Fruit fly (Drosophila melanogaster) whole organism, embryonic: ENCODE data around the gene CG12592.

Experiments
- Abd-B ChIP-seq: fragments of 200-800 bp; sonication (Bioruptor generic); optimal IDR thresholded peaks from 2 replicates; lab custom pipeline; 2018; ENCODE audit warnings: missing biosample characterization, mild to moderate bottlenecking, missing genetic modification characterization, moderate library complexity
- Antp ChIP-seq: fragments of 200-800 bp; sonication (Bioruptor generic); optimal IDR thresholded peaks from 3 replicates; lab custom pipeline; 2016; ENCODE audit warnings: missing biosample characterization, missing genetic modification characterization
- B-H2 ChIP-seq: fragments of 200-800 bp; sonication (Bioruptor generic); optimal IDR thresholded peaks from 2 replicates; lab custom pipeline; 2018; ENCODE audit warnings: missing biosample characterization, mild to moderate bottlenecking, missing genetic modification characterization
- Bgb ChIP-seq: fragments of 200-800 bp; sonication (Bioruptor generic); IDR thresholded peaks from 2 replicates; pipeline ENCODE4 v1.3.6; 2022; ENCODE audit warnings: missing biosample characterization, missing genetic modification characterization; ENCODE audit not compliant: partially characterized antibody
- CG10462 ChIP-seq: fragments of 200-800 bp; sonication (Bioruptor generic); optimal IDR thresholded peaks from 2 replicates; lab custom pipeline; 2016; ENCODE audit warnings: missing biosample characterization, missing genetic modification characterization
- CG11093 ChIP-seq: fragments of 200-800 bp; sonication (Bioruptor generic); IDR thresholded peaks from 3 replicates; pipeline ENCODE4 v1.3.6; 2022; ENCODE audit warnings: missing biosample characterization, missing genetic modification characterization
- CG12104 ChIP-seq: fragments of 200-800 bp; sonication (Bioruptor generic); optimal IDR thresholded peaks from 3 replicates; lab custom pipeline; 2016; ENCODE audit warnings: missing biosample characterization, missing genetic modification characterization
- CG12155 ChIP-seq: fragments of 200-800 bp; sonication (Bioruptor generic); optimal IDR thresholded peaks from 3 replicates; lab custom pipeline; 2016; ENCODE audit warnings: missing biosample characterization, missing genetic modification characterization
- CG12219 ChIP-seq: fragments of 200-800 bp; sonication (Bioruptor generic); optimal IDR thresholded peaks from 3 replicates; lab custom pipeline; 2018; ENCODE audit warnings: missing biosample characterization, mild to moderate bottlenecking, missing genetic modification characterization
- CG14441 ChIP-seq: fragments of 200-800 bp; sonication (Bioruptor generic); IDR thresholded peaks from 2 replicates; pipeline ENCODE4 v1.3.6; 2022; ENCODE audit warnings: missing biosample characterization, missing genetic modification characterization
- CG14860 ChIP-seq: fragments of 200-800 bp; sonication (Bioruptor generic); IDR thresholded peaks from 3 replicates; pipeline ENCODE4 v1.3.6; 2022; ENCODE audit warnings: missing biosample characterization, missing genetic modification characterization; ENCODE audit not compliant: partially characterized antibody
- CG1603 ChIP-seq: fragments of 200-800 bp; sonication (Bioruptor generic); optimal IDR thresholded peaks from 2 replicates; lab custom pipeline; 2019; ENCODE audit warnings: missing biosample characterization, mild to moderate bottlenecking, missing genetic modification characterization, moderate library complexity
- CG16779 ChIP-seq: fragments of 200-800 bp; sonication (Bioruptor generic); IDR thresholded peaks from 2 replicates; pipeline ENCODE4 v1.3.6; 2022; ENCODE audit warnings: missing biosample characterization, missing genetic modification characterization
- CG2120 ChIP-seq: fragments of 200-800 bp; sonication (Bioruptor generic); optimal IDR thresholded peaks from 3 replicates; lab custom pipeline; 2016; ENCODE audit warnings: missing biosample characterization, missing genetic modification characterization
- CG2875 ChIP-seq: fragments of 200-800 bp; sonication (Bioruptor generic); optimal IDR thresholded peaks from 2 replicates; lab custom pipeline; 2017; ENCODE audit warnings: missing biosample characterization, mild to moderate bottlenecking, missing genetic modification characterization, missing genetic modification reagents
- CG31441 ChIP-seq: fragments of 200-800 bp; sonication (Bioruptor generic); IDR thresholded peaks from 2 replicates; pipeline ENCODE4 v1.3.6; 2022; ENCODE audit warnings: missing biosample characterization, missing genetic modification characterization
- CG32767 ChIP-seq: fragments of 200-800 bp; sonication (Bioruptor generic); IDR thresholded peaks from 2 replicates; pipeline ENCODE4 v1.3.6; 2022; ENCODE audit warnings: missing biosample characterization, missing genetic modification characterization
- CG43689 ChIP-seq: fragments of 200-800 bp; sonication (Bioruptor generic); IDR thresholded peaks from 2 replicates; pipeline ENCODE4 v1.3.6; 2022; ENCODE audit warnings: missing biosample characterization, missing genetic modification characterization
- CG4617 ChIP-seq: fragments of 200-800 bp; sonication (Bioruptor generic); optimal IDR thresholded peaks from 3 replicates; lab custom pipeline; 2016; ENCODE audit warnings: missing biosample characterization, missing genetic modification characterization, borderline replicate concordance
- CG6689 ChIP-seq: fragments of 200-800 bp; sonication (Bioruptor generic); IDR thresholded peaks from 2 replicates; pipeline ENCODE4 v1.3.6; 2022; ENCODE audit warnings: missing biosample characterization, missing genetic modification characterization
- CG7271 ChIP-seq: fragments of 200-800 bp; sonication (Bioruptor generic); optimal IDR thresholded peaks from 2 replicates; lab custom pipeline; 2018; ENCODE audit warnings: missing biosample characterization, mild to moderate bottlenecking, missing genetic modification characterization, moderate library complexity
- CG8089 ChIP-seq: fragments of 200-800 bp; sonication (Bioruptor generic); optimal IDR thresholded peaks from 3 replicates; lab custom pipeline; 2016; ENCODE audit warnings: missing biosample characterization, missing genetic modification characterization
- CG8281 ChIP-seq: fragments of 200-800 bp; sonication (Bioruptor generic); optimal IDR thresholded peaks from 2 replicates; lab custom pipeline; 2018; ENCODE audit warnings: missing biosample characterization, mild to moderate bottlenecking, missing genetic modification characterization, moderate library complexity
- CHES-1-like ChIP-seq: fragments of 200-800 bp; sonication (Bioruptor generic); optimal IDR thresholded peaks from 2 replicates; lab custom pipeline; 2016; ENCODE audit warnings: missing biosample characterization, missing genetic modification characterization
- Chrac-16 ChIP-seq: fragments of 200-800 bp; sonication (Bioruptor generic); optimal IDR thresholded peaks from 3 replicates; lab custom pipeline; 2016; ENCODE audit warnings: missing biosample characterization, missing genetic modification characterization
- D19B ChIP-seq: fragments of 200-800 bp; sonication (Bioruptor generic); optimal IDR thresholded peaks from 2 replicates; lab custom pipeline; 2017; ENCODE audit warnings: missing biosample characterization, mild to moderate bottlenecking, missing genetic modification characterization
- Dip3 ChIP-seq: fragments of 200-800 bp; sonication (Bioruptor generic); optimal IDR thresholded peaks from 3 replicates; lab custom pipeline; 2016; ENCODE audit warnings: missing biosample characterization, missing genetic modification characterization
- Ets65A ChIP-seq: fragments of 200-800 bp; sonication (Bioruptor generic); peaks from one replicate; lab custom pipeline; 2016; ENCODE audit warnings: missing biosample characterization, missing genetic modification characterization
- GATAe ChIP-seq: fragments of 200-800 bp; sonication (Bioruptor generic); conservative IDR thresholded peaks from 2 replicates; pipeline ENCODE4 v1.3.6; 2022; ENCODE audit warnings: missing biosample characterization, missing genetic modification characterization
- HHEX ChIP-seq: fragments of 200-800 bp; sonication (Bioruptor generic); optimal IDR thresholded peaks from 3 replicates; lab custom pipeline; 2017; ENCODE audit warnings: missing biosample characterization, mild to moderate bottlenecking, missing genetic modification characterization, missing genetic modification reagents
- NK7.1 ChIP-seq: fragments of 200-800 bp; sonication (Bioruptor generic); optimal IDR thresholded peaks from 3 replicates; lab custom pipeline; 2016; ENCODE audit warnings: missing biosample characterization, missing genetic modification characterization
- Oli ChIP-seq: fragments of 200-800 bp; sonication (Bioruptor generic); optimal IDR thresholded peaks from 2 replicates; lab custom pipeline; 2018; ENCODE audit warnings: missing biosample characterization, mild to moderate bottlenecking, missing genetic modification characterization, moderate library complexity
- Sry-β ChIP-seq: fragments of 200-800 bp; sonication (Bioruptor generic); optimal IDR thresholded peaks from 2 replicates; lab custom pipeline; 2018; ENCODE audit warnings: missing biosample characterization, mild to moderate bottlenecking, missing genetic modification characterization, moderate library complexity
- Usf ChIP-seq: fragments of 200-800 bp; sonication (Bioruptor generic); optimal IDR thresholded peaks from 2 replicates; lab custom pipeline; 2017; ENCODE audit warnings: missing genotype, missing biosample characterization, missing genetic modification characterization
- abd-A ChIP-seq: fragments of 200-800 bp; sonication (Bioruptor generic); optimal IDR thresholded peaks from 3 replicates; lab custom pipeline; 2019; ENCODE audit warnings: missing biosample characterization, mild to moderate bottlenecking, missing genetic modification characterization, moderate library complexity
- disco-r ChIP-seq: fragments of 200-800 bp; sonication (Bioruptor generic); optimal IDR thresholded peaks from 2 replicates; lab custom pipeline; 2016; ENCODE audit warnings: missing biosample characterization, missing genetic modification characterization
- ewg ChIP-seq: fragments of 200-800 bp; sonication (Bioruptor generic); optimal IDR thresholded peaks from 3 replicates; lab custom pipeline; 2017; ENCODE audit warnings: mild to moderate bottlenecking, missing biosample characterization, missing genetic modification reagents, missing genetic modification characterization
- fd3F ChIP-seq: fragments of 200-800 bp; sonication (Bioruptor generic); optimal IDR thresholded peaks from 2 replicates; lab custom pipeline; 2018; ENCODE audit warnings: missing biosample characterization, mild to moderate bottlenecking, missing genetic modification characterization, moderate library complexity
- grn ChIP-seq: fragments of 200-800 bp; sonication (Bioruptor generic); optimal IDR thresholded peaks from 3 replicates; lab custom pipeline; 2017; ENCODE audit warnings: missing biosample characterization, missing genetic modification characterization
- kah ChIP-seq: fragments of 200-800 bp; sonication (Bioruptor generic); optimal IDR thresholded peaks from 2 replicates; lab custom pipeline; 2018; ENCODE audit warnings: missing biosample characterization, mild to moderate bottlenecking, missing genetic modification characterization
- nau ChIP-seq: fragments of 200-800 bp; sonication (Bioruptor generic); optimal IDR thresholded peaks from 3 replicates; lab custom pipeline; 2017; ENCODE audit warnings: missing biosample characterization, mild to moderate bottlenecking, missing genetic modification characterization, missing genetic modification reagents
- pita ChIP-seq: fragments of 200-800 bp; sonication (Bioruptor generic); optimal IDR thresholded peaks from 2 replicates; lab custom pipeline; 2017; ENCODE audit warnings: missing biosample characterization, mild to moderate bottlenecking, missing genetic modification characterization
- pnt ChIP-seq: fragments of 200-800 bp; sonication (Bioruptor generic); optimal IDR thresholded peaks from 3 replicates; lab custom pipeline; 2016; ENCODE audit warnings: missing biosample characterization, missing genetic modification characterization
- ro ChIP-seq: fragments of 200-800 bp; sonication (Bioruptor generic); IDR thresholded peaks from 2 replicates; pipeline ENCODE4 v1.3.6; 2022; ENCODE audit warnings: missing biosample characterization, missing genetic modification characterization
- sens-2 ChIP-seq: fragments of 200-800 bp; sonication (Bioruptor generic); IDR thresholded peaks from 2 replicates; pipeline ENCODE4 v1.3.6; 2022; ENCODE audit warnings: missing biosample characterization, missing genetic modification characterization
- ssp ChIP-seq: fragments of 200-800 bp; sonication (Bioruptor generic); IDR thresholded peaks from 2 replicates; pipeline ENCODE4 v1.3.6; 2022; ENCODE audit warnings: missing biosample characterization, missing genetic modification characterization
- stc ChIP-seq: fragments of 200-800 bp; sonication (Bioruptor generic); IDR thresholded peaks from 2 replicates; pipeline ENCODE4 v1.3.6; 2022; ENCODE audit warnings: missing biosample characterization, missing genetic modification characterization
- stwl ChIP-seq: fragments of 200-800 bp; sonication (Bioruptor generic); optimal IDR thresholded peaks from 3 replicates; lab custom pipeline; 2018; ENCODE audit warnings: missing biosample characterization, mild to moderate bottlenecking, missing genetic modification characterization, moderate library complexity
- tna ChIP-seq: fragments of 200-800 bp; sonication (Bioruptor generic); IDR thresholded peaks from 2 replicates; pipeline ENCODE4 v1.3.6; 2022; ENCODE audit warnings: missing biosample characterization, missing genetic modification characterization; ENCODE audit not compliant: partially characterized antibody
- ttk ChIP-seq: fragments of 200-800 bp; sonication (Bioruptor generic); IDR thresholded peaks from 2 replicates; pipeline ENCODE4 v2.1.2; 2022; ENCODE audit warnings: missing biosample characterization, missing genetic modification characterization
- usp ChIP-seq: fragments of >200 bp; optimal IDR thresholded peaks from 2 replicates; lab custom pipeline; 2017; ENCODE audit warnings: missing biosample characterization, missing genetic modification characterization
- zen2 ChIP-seq: fragments of 200-800 bp; sonication (Bioruptor generic); IDR thresholded peaks from 3 replicates; pipeline ENCODE4 v1.3.6; 2022; ENCODE audit warnings: missing biosample characterization, missing genetic modification characterization; ENCODE audit not compliant: partially characterized antibody

The CG12592 gene

dm6 chr3R:10377849-10378248 is 39.7 kb downstream of the CG12592 start, which contains the start of gene Rfx (continued):
- TF ChIP-seq CG14860 (GFP tag; lab: Robert Waterston, UW), result no peak
- no peak for TF ChIP-seq Ets65A (GFP tag; lab: Kevin White, UChicago)
- no peak for TF ChIP-seq nau (GFP tag; lab: Kevin White, UChicago)
- no peak for TF ChIP-seq zen2 (GFP tag; lab: Robert Waterston, UW)
- TF ChIP-seq fd3F (GFP tag; lab: Kevin White, UChicago), result no peak
- no peak for TF ChIP-seq Antp (GFP tag; lab: Kevin White, UChicago)
- no peak for TF ChIP-seq CG43689 (GFP tag; lab: Robert Waterston, UW)
- TF ChIP-seq kah (GFP tag; lab: Kevin White, UChicago), result no peak
- TF ChIP-seq ssp, result no peak
- TF ChIP-seq disco-r (GFP tag; lab: Kevin White, UChicago), result peak; percentile 13
- no peak for TF ChIP-seq GATAe (GFP tag; lab: Robert Waterston, UW)
- no peak for TF ChIP-seq Abd-B
- peak; percentile 62 for TF ChIP-seq B-H2 (GFP tag; lab: Kevin White, UChicago)
- no peak for TF ChIP-seq pita (GFP tag; lab: Kevin White, UChicago)
- TF ChIP-seq Bgb, result no peak
- no peak for TF ChIP-seq Oli (tag; lab: Kevin White, UChicago)
- no peak for TF ChIP-seq CG12155
- no peak for TF ChIP-seq CG31441 (GFP tag; lab: Robert Waterston, UW)
- peak; percentile 53 for TF ChIP-seq CG1603 (tag; lab: Kevin White, UChicago)
- TF ChIP-seq stc (GFP tag; lab: Robert Waterston, UW), result no peak
- no peak for TF ChIP-seq CG10462 (GFP tag; lab: Kevin White, UChicago)
- no peak for TF ChIP-seq CG2875 (GFP tag; lab: Kevin White, UChicago)
- TF ChIP-seq CG11093 (GFP tag; lab: Robert Waterston, UW), result no peak
- no peak for TF ChIP-seq CG14441
- TF ChIP-seq CG7271 (tag; lab: Kevin White, UChicago), result no peak
- TF ChIP-seq NK7.1 (GFP tag; lab: Kevin White, UChicago), result no peak
- no peak for TF ChIP-seq Usf
- TF ChIP-seq CG12219, result no peak
- no peak for TF ChIP-seq abd-A (tag; lab: Kevin White, UChicago)
- peak; percentile 59 for TF ChIP-seq CG2120 (GFP tag; lab: Kevin White, UChicago)
- TF ChIP-seq sens-2 (GFP tag; lab: Robert Waterston, UW), result no peak
- TF ChIP-seq grn (GFP tag; lab: Kevin White, UChicago), result no peak
- TF ChIP-seq D19B (GFP tag; lab: Kevin White, UChicago), result no peak
- TF ChIP-seq Dip3 (GFP tag; lab: Kevin White, UChicago), result no peak
- TF ChIP-seq CG12104, result no peak
- peak; percentile 24 for TF ChIP-seq CHES-1-like (GFP tag; lab: Kevin White, UChicago)
- TF ChIP-seq CG16779, result no peak
- TF ChIP-seq ttk (GFP tag; lab: Robert Waterston, UW), result no peak
- no peak for TF ChIP-seq tna (GFP tag; lab: Robert Waterston, UW)
- TF ChIP-seq HHEX (GFP tag; lab: Kevin White, UChicago), result no peak
- peak; percentile 69 for TF ChIP-seq stwl (tag; lab: Kevin White, UChicago)
- no peak for TF ChIP-seq ro (GFP tag; lab: Robert Waterston, UW)
- TF ChIP-seq CG4617, result peak; percentile 67
- no peak for TF ChIP-seq ewg (GFP tag; lab: Kevin White, UChicago)
- no peak for TF ChIP-seq usp
- TF ChIP-seq Sry-β (GFP tag; lab: Kevin White, UChicago), result peak; percentile 25
- no peak for TF ChIP-seq CG32767 (GFP tag; lab: Robert Waterston, UW)
- no peak for TF ChIP-seq Chrac-16 (GFP tag; lab: Kevin White, UChicago)
- TF ChIP-seq CG8281 (tag; lab: Kevin White, UChicago), result no peak
- no peak for TF ChIP-seq CG8089 (GFP tag; lab: Kevin White, UChicago)
- no peak for TF ChIP-seq pnt (GFP tag; lab: Kevin White, UChicago)
- TF ChIP-seq CG6689 (GFP tag; lab: Robert Waterston, UW), result no peak
